Worm (Caenorhabditis elegans) whole organism, L2 larva: Measurements from ENCODE around the gene C26F1.1.

ENCODE experiments used
- C34F6.9 ChIP-seq: fragments of 150-350 bp; optimal IDR thresholded peaks from 2 replicates; lab custom pipeline; 2014; ENCODE audit warnings: missing biosample characterization, missing genetic modification characterization
- F13H6.1 ChIP-seq: sonication (generic microtip); optimal IDR thresholded peaks from 2 replicates; lab custom pipeline; 2016; ENCODE audit warnings: missing genetic modification characterization, missing compliant biosample characterization
- R02D3.7 ChIP-seq: fragments of 150-350 bp; optimal IDR thresholded peaks from 2 replicates; lab custom pipeline; 2014; ENCODE audit warnings: missing biosample characterization, missing genetic modification characterization
- ZK546.5 ChIP-seq: sonication (generic microtip); optimal IDR thresholded peaks from 2 replicates; lab custom pipeline; 2017; ENCODE audit warnings: missing biosample characterization, missing genetic modification characterization
- alr-1 ChIP-seq: fragments of 150-350 bp; optimal IDR thresholded peaks from 2 replicates; lab custom pipeline; 2014; ENCODE audit warnings: missing biosample characterization, missing genetic modification characterization
- aly-2 ChIP-seq: fragments of 150-350 bp; optimal IDR thresholded peaks from 2 replicates; lab custom pipeline; 2014; ENCODE audit warnings: missing biosample characterization, missing genetic modification characterization
- ama-1 ChIP-seq: fragments of 150-350 bp; optimal IDR thresholded peaks from 2 replicates; lab custom pipeline; 2018; ENCODE audit warnings: inconsistent platforms
- blmp-1 ChIP-seq: sonication (generic microtip); optimal IDR thresholded peaks from 2 replicates; lab custom pipeline; 2017; ENCODE audit warnings: missing genetic modification characterization, mild to moderate bottlenecking, missing compliant biosample characterization, antibody characterized with exemption, moderate library complexity; ENCODE audit not compliant: insufficient read depth
- ceh-16 ChIP-seq: fragments of 150-350 bp; optimal IDR thresholded peaks from 2 replicates; lab custom pipeline; 2014; ENCODE audit warnings: missing biosample characterization, missing genetic modification characterization
- ceh-82 ChIP-seq: fragments of 150-350 bp; optimal IDR thresholded peaks from 2 replicates; lab custom pipeline; 2014; ENCODE audit warnings: missing biosample characterization, missing genetic modification characterization
- crh-2 ChIP-seq: sonication (generic microtip); optimal IDR thresholded peaks from 2 replicates; lab custom pipeline; 2017; ENCODE audit warnings: missing biosample characterization, missing genetic modification characterization
- dmd-4 ChIP-seq: sonication (generic microtip); optimal IDR thresholded peaks from 2 replicates; lab custom pipeline; 2017; ENCODE audit warnings: missing biosample characterization, missing genetic modification characterization
- elt-1 ChIP-seq: fragments of 150-350 bp; optimal IDR thresholded peaks from 2 replicates; lab custom pipeline; 2014; ENCODE audit warnings: missing biosample characterization, missing genetic modification characterization
- elt-3 ChIP-seq: sonication (generic microtip); optimal IDR thresholded peaks from 2 replicates; lab custom pipeline; 2017; ENCODE audit warnings: missing biosample characterization, missing genetic modification characterization
- fos-1 ChIP-seq: fragments of 150-350 bp; optimal IDR thresholded peaks from 2 replicates; lab custom pipeline; 2014; ENCODE audit warnings: missing biosample characterization, missing genetic modification characterization
- lin-39 ChIP-seq: fragments of 150-350 bp; optimal IDR thresholded peaks from 2 replicates; lab custom pipeline; 2014; ENCODE audit warnings: missing biosample characterization, missing genetic modification reagents, missing genetic modification characterization
- lsy-2 ChIP-seq, 2 experiments: fragments of 150-350 bp in 1 of 2; sonication (generic microtip) in 1 of 2; optimal IDR thresholded peaks; 2 replicates each; lab custom pipeline; 2014 to 2017; ENCODE audit warnings: missing biosample characterization in 2 of 2, missing genetic modification characterization in 2 of 2
- mdl-1 ChIP-seq, 2 experiments: fragments of 150-350 bp in 1 of 2; sonication (generic microtip) in 1 of 2; optimal IDR thresholded peaks; 2 replicates each; lab custom pipeline; 2017; ENCODE audit warnings: missing biosample characterization in 2 of 2, missing genetic modification characterization in 2 of 2
- nhr-10 ChIP-seq: sonication (generic microtip); optimal IDR thresholded peaks from 2 replicates; lab custom pipeline; 2017; ENCODE audit warnings: missing biosample characterization, missing genetic modification characterization
- nhr-11 ChIP-seq: fragments of 150-350 bp; optimal IDR thresholded peaks from 2 replicates; lab custom pipeline; 2014; ENCODE audit warnings: missing biosample characterization, missing genetic modification characterization
- nhr-12 ChIP-seq: fragments of 150-350 bp; optimal IDR thresholded peaks from 2 replicates; lab custom pipeline; 2014; ENCODE audit warnings: missing biosample characterization, missing genetic modification characterization
- nhr-21 ChIP-seq: fragments of 150-350 bp; optimal IDR thresholded peaks from 2 replicates; lab custom pipeline; 2014; ENCODE audit warnings: missing biosample characterization, missing genetic modification characterization
- nhr-23 ChIP-seq: fragments of 150-350 bp; optimal IDR thresholded peaks from 2 replicates; lab custom pipeline; 2014; ENCODE audit warnings: missing biosample characterization, missing genetic modification reagents, missing genetic modification characterization
- nhr-237 ChIP-seq: fragments of 150-350 bp; optimal IDR thresholded peaks from 2 replicates; lab custom pipeline; 2014; ENCODE audit warnings: missing biosample characterization, missing genetic modification characterization
- nhr-6 ChIP-seq: fragments of 150-350 bp; optimal IDR thresholded peaks from 2 replicates; lab custom pipeline; 2014; ENCODE audit warnings: missing biosample characterization, missing genetic modification characterization
- nhr-77 ChIP-seq: fragments of 150-350 bp; optimal IDR thresholded peaks from 2 replicates; lab custom pipeline; 2014; ENCODE audit warnings: missing biosample characterization, missing genetic modification characterization
- skn-1 ChIP-seq: sonication (generic microtip); optimal IDR thresholded peaks from 2 replicates; lab custom pipeline; 2017; ENCODE audit warnings: missing biosample characterization, missing genetic modification characterization
- sma-3 ChIP-seq: sonication (generic microtip); optimal IDR thresholded peaks from 2 replicates; lab custom pipeline; 2016; ENCODE audit warnings: missing genetic modification reagents, missing genetic modification characterization, missing compliant biosample characterization
- sma-9 ChIP-seq, 2 experiments: fragments of 150-350 bp in 1 of 2; sonication (generic microtip) in 1 of 2; optimal IDR thresholded peaks; 2 replicates each; lab custom pipeline; 2014 to 2016; ENCODE audit warnings: missing genetic modification characterization in 2 of 2, mild to moderate bottlenecking in 1 of 2, missing biosample characterization in 1 of 2, missing compliant biosample characterization in 1 of 2, missing genetic modification reagents in 1 of 2, moderate library complexity in 1 of 2
- unc-39 ChIP-seq: fragments of 150-350 bp; optimal IDR thresholded peaks from 2 replicates; lab custom pipeline; 2014; ENCODE audit warnings: missing biosample characterization, missing genetic modification characterization
- unc-55 ChIP-seq: fragments of 150-350 bp; sonication (generic microtip); optimal IDR thresholded peaks from 3 replicates; lab custom pipeline; 2014; ENCODE audit warnings: missing biosample characterization, missing genetic modification reagents, missing genetic modification characterization
- zag-1 ChIP-seq: fragments of 150-350 bp; optimal IDR thresholded peaks from 2 replicates; lab custom pipeline; 2014; ENCODE audit warnings: missing biosample characterization, missing genetic modification characterization
- ztf-1 ChIP-seq: fragments of 200-800 bp; sonication (Bioruptor generic); conservative IDR thresholded peaks from 2 replicates; pipeline ENCODE4 v1.3.6; 2022; ENCODE audit warnings: missing genetic modification characterization, missing compliant biosample characterization
- ztf-11 ChIP-seq: sonication (generic microtip); optimal IDR thresholded peaks from 2 replicates; lab custom pipeline; 2017; ENCODE audit warnings: missing biosample characterization, missing genetic modification characterization
- ztf-4 ChIP-seq: fragments of 150-350 bp; optimal IDR thresholded peaks from 2 replicates; lab custom pipeline; 2014; ENCODE audit warnings: missing biosample characterization, missing genetic modification characterization

C26F1.1 gene

ce11 chrV:7785117-7785516 lies at the start of gene C26F1.1:
Gene C26F1.1 (plus strand): TSS chrV:7785417.
- no peak for TF ChIP-seq ztf-11 (tag; lab: Kevin White, UChicago)
- TF ChIP-seq nhr-77 = no peak
- TF ChIP-seq lin-39 (tag; lab: Kevin White, UChicago) = no peak
- TF ChIP-seq zag-1 (tag; lab: Kevin White, UChicago) = no peak
- no peak for TF ChIP-seq nhr-6 (tag; lab: Kevin White, UChicago)
- TF ChIP-seq elt-1 (tag; lab: Kevin White, UChicago) = no peak
- no peak for TF ChIP-seq lsy-2 (tag; optimal IDR thresholded peaks at IDR 0.05; lab: Kevin White, UChicago)
- no peak for TF ChIP-seq nhr-10 (tag; lab: Kevin White, UChicago)

ce11 chrV:7737710-7738109 lies 47.5 kb upstream of the C26F1.1 start, which contains the start of gene srr-9:
Gene srr-9 (plus strand): TSS chrV:7738010.
- no peak for TF ChIP-seq crh-2
- TF ChIP-seq ceh-82 = no peak
- TF ChIP-seq mdl-1 (tag; optimal IDR thresholded peaks at IDR 0.05; lab: Kevin White, UChicago) = no peak
- TF ChIP-seq nhr-11 (tag; lab: Kevin White, UChicago) = no peak
- no peak for TF ChIP-seq aly-2 (tag; lab: Kevin White, UChicago)
- TF ChIP-seq ztf-11 (tag; lab: Kevin White, UChicago) = no peak
- TF ChIP-seq nhr-12 (tag; lab: Kevin White, UChicago) = no peak
- TF ChIP-seq lsy-2 (tag; optimal IDR thresholded peaks at IDR 0.05; lab: Kevin White, UChicago) = no peak
- TF ChIP-seq ZK546.5 (tag; lab: Kevin White, UChicago) = no peak
- TF ChIP-seq dmd-4 (tag; lab: Kevin White, UChicago) = no peak
- no peak for TF ChIP-seq elt-1 (tag; lab: Kevin White, UChicago)
- no peak for TF ChIP-seq ama-1 (lab: Kevin White, UChicago)
- TF ChIP-seq sma-3 (GFP tag; lab: Kevin White, UChicago) = no peak

DNA sequence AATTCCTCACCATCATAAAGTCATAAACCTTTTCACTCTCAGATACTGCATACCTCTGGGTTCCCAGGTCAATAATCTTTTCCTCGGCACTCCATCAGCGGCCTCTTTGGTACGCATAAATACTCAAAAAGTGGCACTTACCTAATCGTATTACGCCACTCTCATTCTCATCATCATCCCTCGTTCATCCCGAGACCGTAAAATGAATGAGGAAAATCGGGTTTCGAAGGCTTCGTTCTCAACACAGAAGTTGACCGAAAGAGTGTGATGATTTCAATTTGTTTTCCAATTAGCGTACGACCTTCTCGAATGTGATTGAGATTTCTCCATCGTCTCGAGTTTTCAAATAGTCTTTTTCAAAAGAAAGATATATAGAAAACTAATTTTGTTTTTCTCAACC lies 45.3 kb upstream of the C26F1.1 start:
- TF ChIP-seq unc-55 (no peak), unc-39 (tag; lab: Kevin White, UChicago) (no peak), fos-1 (no peak), nhr-23 (no peak), nhr-21 (no peak), ztf-4 (no peak), mdl-1 (tag; optimal IDR thresholded peaks at IDR 0.05; lab: Kevin White, UChicago) (no peak), R02D3.7 (tag; lab: Kevin White, UChicago) (no peak), nhr-6 (tag; lab: Kevin White, UChicago) (no peak), nhr-237 (no peak)

ce11 chrV:7741918-7742317 lies 43.3 kb upstream of the C26F1.1 start:
- no peak for TF ChIP-seq C34F6.9 (tag; lab: Kevin White, UChicago)
- TF ChIP-seq alr-1 = no peak
- no peak for TF ChIP-seq skn-1 (tag; lab: Kevin White, UChicago)
- TF ChIP-seq elt-3 = no peak
- TF ChIP-seq ceh-16 = no peak
- TF ChIP-seq R02D3.7 (tag; lab: Kevin White, UChicago) = no peak
- TF ChIP-seq, all 48 proteins: peak for 0

ce11 chrV:7742485-7742959 lies 42.7 kb upstream of the C26F1.1 start, which contains the start of gene fbxl-5:
Gene fbxl-5 (plus strand): TSS chrV:7742909.
- TF ChIP-seq ceh-16 (no peak), sma-3 (GFP tag; lab: Kevin White, UChicago) (no peak), blmp-1 (tag; lab: Kevin White, UChicago) (no peak), elt-3 (no peak), F13H6.1 (tag; lab: Kevin White, UChicago) (no peak), dmd-4 (tag; lab: Kevin White, UChicago) (no peak), ztf-1 (no peak)
- TF ChIP-seq, all 48 proteins: peak for 0

DNA sequence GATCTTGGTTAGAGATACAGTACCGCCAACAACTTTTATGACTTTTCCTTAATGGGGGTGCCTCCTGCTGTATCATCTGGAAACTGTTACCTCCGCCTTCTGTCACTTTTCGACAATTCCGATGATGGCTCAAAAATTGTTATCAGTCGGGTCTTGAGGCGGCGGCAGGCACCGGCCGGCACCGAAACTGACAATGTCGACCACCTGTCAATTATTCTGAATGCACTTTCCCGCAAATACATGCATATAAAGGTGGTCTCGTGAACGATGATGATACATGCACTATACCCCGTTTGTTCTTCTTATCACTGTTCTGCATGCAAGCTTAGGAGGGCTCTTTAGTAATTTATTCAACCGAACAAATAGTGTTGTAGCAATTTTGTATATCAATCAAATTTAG lies 41.1 kb upstream of the C26F1.1 start:
- peak; percentile 40 for TF ChIP-seq sma-9 (GFP tag; optimal IDR thresholded peaks at IDR 0.05; lab: Kevin White, UChicago)
- TF ChIP-seq sma-9 (tag; optimal IDR thresholded peaks at IDR 0.05; lab: Kevin White, UChicago) = no peak
- no peak for TF ChIP-seq nhr-77
- no peak for TF ChIP-seq sma-3 (GFP tag; lab: Kevin White, UChicago)
- peak; percentile 84 for TF ChIP-seq fos-1
- no peak for TF ChIP-seq nhr-23
